Fruit fly (Drosophila melanogaster) whole organism, embryonic: ENCODE data around the gene CG4962.

Source experiments
- Adf1 ChIP-seq: fragments of 200-800 bp; sonication (Bioruptor generic); IDR thresholded peaks from 2 replicates; pipeline ENCODE4 v1.3.6; 2022; ENCODE audit warnings: missing biosample characterization, missing genetic modification characterization
- Jarid2 ChIP-seq: fragments of 200-800 bp; sonication (Bioruptor generic); optimal IDR thresholded peaks from 3 replicates; lab custom pipeline; 2017; ENCODE audit warnings: mild to moderate bottlenecking, missing biosample characterization, missing genetic modification reagents, missing genetic modification characterization
- Myb ChIP-seq: fragments of 200-800 bp; sonication (Bioruptor generic); optimal IDR thresholded peaks from 2 replicates; lab custom pipeline; 2016; ENCODE audit warnings: missing biosample characterization, missing genetic modification characterization
- NC2β ChIP-seq: fragments of 200-800 bp; sonication (Bioruptor generic); optimal IDR thresholded peaks from 2 replicates; lab custom pipeline; 2016; ENCODE audit warnings: missing biosample characterization, missing genetic modification characterization
- kni ChIP-seq: fragments of 200-800 bp; sonication (Bioruptor generic); optimal IDR thresholded peaks from 3 replicates; lab custom pipeline; 2017; ENCODE audit warnings: mild to moderate bottlenecking, missing biosample characterization, missing genetic modification reagents, missing genetic modification characterization
- oc ChIP-seq: fragments of 200-800 bp; sonication (Bioruptor generic); optimal IDR thresholded peaks from 2 replicates; lab custom pipeline; 2018; ENCODE audit warnings: missing biosample characterization, mild to moderate bottlenecking, missing genetic modification characterization, moderate library complexity

DNA sequence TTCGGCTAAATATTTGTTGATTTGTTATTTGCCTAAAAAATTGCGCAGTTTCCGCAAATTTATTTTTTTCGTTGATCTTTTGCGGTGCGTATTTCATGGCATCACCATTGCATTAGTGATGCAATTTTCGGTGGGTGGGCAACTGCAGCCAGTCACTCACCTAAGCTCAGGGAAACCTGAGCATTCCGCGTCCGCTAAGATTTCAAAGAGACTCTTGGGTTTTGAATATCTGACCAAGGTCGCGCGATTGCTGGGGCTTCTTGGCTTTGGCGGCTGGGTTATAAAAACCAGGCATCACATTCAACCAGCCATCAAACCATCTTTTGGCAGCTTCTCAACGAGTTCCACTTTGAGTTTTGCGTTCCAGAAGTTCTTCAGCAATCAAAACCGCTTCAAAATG, 32.9 kb downstream of the CG4962 start, which contains the start of gene CG13071:
- TF ChIP-seq Jarid2 (GFP tag; lab: Kevin White, UChicago), result no peak
- no peak for TF ChIP-seq NC2β (GFP tag; lab: Kevin White, UChicago)
- TF ChIP-seq Adf1, result no peak
- no peak for TF ChIP-seq Myb
- TF ChIP-seq oc (tag; lab: Kevin White, UChicago), result no peak
- TF ChIP-seq kni (GFP tag; lab: Kevin White, UChicago), result no peak
